Worm (Caenorhabditis elegans): ENCODE measurements around the gene F46C8.1.

DNA sequence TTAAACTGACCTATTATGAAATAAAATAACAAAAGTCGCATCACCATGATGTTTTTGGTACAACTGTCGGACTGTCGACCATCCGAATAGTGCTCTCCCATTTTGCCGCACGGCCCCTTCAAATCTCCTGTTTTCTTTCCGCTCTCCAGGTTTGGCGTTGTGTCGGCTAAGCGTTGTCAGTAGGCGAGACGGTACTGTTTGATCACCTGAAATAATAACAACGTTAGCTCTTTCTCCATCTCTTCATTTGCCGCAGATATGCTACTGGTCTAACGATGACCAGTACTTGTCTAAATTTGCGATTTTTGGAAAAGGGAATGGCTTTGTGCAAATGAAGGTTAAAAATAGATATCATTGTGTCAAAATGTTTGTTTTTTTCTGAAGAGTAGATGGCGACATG lies 28.7 kb upstream of the F46C8.1 start, which contains the start of gene chts-1:
- TF ChIP-seq pag-3 (tag; optimal IDR thresholded peaks at IDR 0.05; ENCODE audit: borderline replicate concordance, insufficient read depth) (no peak), nhr-47 (tag; optimal IDR thresholded peaks at IDR 0.05) (no peak), ama-1 (optimal IDR thresholded peaks at IDR 0.05) (no peak), fkh-10 (GFP tag; optimal IDR thresholded peaks at IDR 0.05) (no peak), ztf-11 (tag; optimal IDR thresholded peaks at IDR 0.05) (no peak), tlp-1 (tag; optimal IDR thresholded peaks at IDR 0.05) (no peak)

Measured in whole organism, L1 larva.